Worm (Caenorhabditis elegans): Measurements from ENCODE around the gene Y57E12AL.2.

DNA sequence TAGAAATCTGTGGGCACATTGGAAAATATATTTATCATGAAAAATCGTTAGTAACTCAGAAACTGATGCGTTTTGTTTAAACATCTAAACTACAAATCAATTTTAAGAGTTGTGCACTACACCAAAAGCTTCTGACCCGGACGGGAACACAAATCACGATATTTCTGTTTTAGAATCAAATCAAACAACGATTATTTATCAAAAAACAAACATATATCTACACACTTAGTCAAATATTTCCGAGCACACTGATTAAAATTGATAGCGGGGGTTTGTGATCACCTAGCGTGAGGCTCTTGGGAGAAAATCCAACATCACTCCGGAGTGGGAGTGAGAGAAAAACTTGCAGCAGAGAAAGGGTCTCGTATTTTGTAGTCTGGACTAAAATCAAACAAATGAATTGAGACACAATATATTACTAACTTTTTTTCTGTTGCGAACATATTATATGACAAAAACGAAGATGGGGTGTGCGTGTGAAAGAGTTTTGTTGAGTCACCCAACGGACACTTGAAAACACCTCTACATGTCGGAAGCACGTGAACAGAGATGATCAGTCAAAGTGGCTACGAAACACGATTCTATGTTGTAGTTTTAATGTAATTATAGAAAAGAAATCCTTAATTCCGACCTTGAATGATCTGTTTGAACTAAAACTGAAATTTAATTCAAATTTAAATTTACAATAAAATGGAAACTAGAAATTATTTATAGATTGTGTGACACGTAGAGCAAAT lies 37.5 kb downstream of the Y57E12AL.2 start:
- TF ChIP-seq blmp-1 (tag; optimal IDR thresholded peaks at IDR 0.05; ENCODE audit: insufficient read depth) = no peak
- no peak for TF ChIP-seq lsy-2 (tag; optimal IDR thresholded peaks at IDR 0.05)
- TF ChIP-seq C34F6.9 (tag; optimal IDR thresholded peaks at IDR 0.05) = no peak
- TF ChIP-seq peb-1 (tag; optimal IDR thresholded peaks at IDR 0.05) = no peak
- TF ChIP-seq R02D3.7 (tag; optimal IDR thresholded peaks at IDR 0.05) = no peak
- TF ChIP-seq skn-1 (tag; optimal IDR thresholded peaks at IDR 0.05) = no peak
